Worm (Caenorhabditis elegans) whole organism, L1 larva: ENCODE data around the gene C12D5.3.

Source experiments
- dpl-1 ChIP-seq, 3 experiments: fragments of 150-350 bp in 2 of 3; sonication (generic microtip) in 1 of 3; optimal IDR thresholded peaks; 2 replicates each; lab custom pipeline; 2014 to 2017; ENCODE audit warnings: missing biosample characterization in 3 of 3, missing genetic modification characterization in 3 of 3, missing genetic modification reagents in 3 of 3
- egl-27 ChIP-seq, 2 experiments: fragments of 150-350 bp in 1 of 2; sonication (generic microtip); optimal IDR thresholded peaks; 3 replicates each; lab custom pipeline; 2017 to 2018; ENCODE audit warnings: missing biosample characterization in 2 of 2, missing genetic modification characterization in 2 of 2, missing genetic modification reagents in 2 of 2
- isw-1 ChIP-seq: fragments of 200-800 bp; sonication (Bioruptor generic); IDR thresholded peaks from 2 replicates; pipeline ENCODE4 v1.3.6; 2022; ENCODE audit warnings: missing genetic modification characterization, missing compliant biosample characterization
- lsy-2 ChIP-seq, 2 experiments: fragments of 150-350 bp; optimal IDR thresholded peaks; 2 replicates each; lab custom pipeline; 2014; ENCODE audit warnings: missing biosample characterization in 2 of 2, missing genetic modification characterization in 2 of 2
- nhr-11 ChIP-seq: fragments of 150-350 bp; optimal IDR thresholded peaks from 2 replicates; lab custom pipeline; 2014; ENCODE audit warnings: missing biosample characterization, missing genetic modification characterization
- skn-1 ChIP-seq: fragments of 150-350 bp; optimal IDR thresholded peaks from 2 replicates; lab custom pipeline; 2014; ENCODE audit warnings: missing biosample characterization, missing genetic modification characterization
- unc-130 ChIP-seq: fragments of 150-350 bp; optimal IDR thresholded peaks from 2 replicates; lab custom pipeline; 2017; ENCODE audit warnings: missing biosample characterization, missing genetic modification characterization, inconsistent platforms

ce11 chrV:7690637-7691036 lies 14.6 kb downstream of the C12D5.3 start:
- TF ChIP-seq unc-130 (no peak), egl-27 (tag; optimal IDR thresholded peaks at IDR 0.05; lab: Kevin White, UChicago) (no peak), skn-1 (tag; lab: Kevin White, UChicago) (no peak), dpl-1 (GFP tag; optimal IDR thresholded peaks at IDR 0.05; lab: Kevin White, UChicago) (no peak), isw-1 (GFP tag; lab: Robert Waterston, UW) (no peak), lsy-2 (tag; optimal IDR thresholded peaks at IDR 0.05; lab: Kevin White, UChicago) (no peak), nhr-11 (tag; lab: Kevin White, UChicago) (no peak)
